Fruit fly (Drosophila melanogaster): ENCODE data around the gene CG17075.

Gene CG17075

dm6 chr2L:291657-292056 lies 24.4 kb upstream of the CG17075 start, which contains the start of gene CG3625:
Gene CG3625, minus strand, starts transcription at chr2L:291795.
- TF ChIP-seq fkh (GFP tag; optimal IDR thresholded peaks at IDR 0.05) = no peak

dm6 chr2L:290949-291348 lies 23.6 kb upstream of the CG17075 start:
- peak; percentile 54 for TF ChIP-seq Eip78C (GFP tag)
- no peak for TF ChIP-seq CG11762 (GFP tag; optimal IDR thresholded peaks at IDR 0.05; ENCODE audit: insufficient read depth)

dm6 chr2L:290373-290772 lies 23.1 kb upstream of the CG17075 start:
- no peak for TF ChIP-seq Hr4 (GFP tag; optimal IDR thresholded peaks at IDR 0.05)
- no peak for TF ChIP-seq fd59A (GFP tag; optimal IDR thresholded peaks at IDR 0.05)
- peak; percentile 7 for TF ChIP-seq CG1621 (tag; optimal IDR thresholded peaks at IDR 0.05)

dm6 chr2L:289044-289443 lies 21.7 kb upstream of the CG17075 start, which contains the start of gene Amnionless:
Gene Amnionless, minus strand, starts transcription at chr2L:289144.
- TF ChIP-seq CG1621 (tag; optimal IDR thresholded peaks at IDR 0.05) (no peak), CG32006 (GFP tag; optimal IDR thresholded peaks at IDR 0.05) (no peak), net (GFP tag; optimal IDR thresholded peaks at IDR 0.05) (no peak), svp (GFP tag) (no peak), pdm3 (GFP tag; optimal IDR thresholded peaks at IDR 0.05) (no peak)

DNA sequence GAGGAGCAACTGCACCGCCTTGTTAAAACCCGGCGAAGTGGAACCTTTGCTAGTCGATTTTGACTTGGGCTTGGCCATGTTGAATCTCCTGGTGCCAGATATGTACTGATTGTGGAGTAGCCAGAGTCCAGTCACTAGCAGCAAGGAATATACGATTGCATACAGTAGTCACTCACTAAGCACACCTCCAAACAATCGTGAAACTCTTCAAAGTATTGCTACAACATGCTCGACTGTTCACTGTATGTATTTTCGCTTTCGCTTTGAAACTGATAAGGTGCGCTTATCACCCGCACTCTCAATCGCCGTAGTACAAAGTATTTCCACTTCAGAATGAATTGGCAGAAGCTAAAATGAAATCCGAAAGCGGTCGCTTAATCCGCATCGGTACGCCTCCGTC lies 19.1 kb upstream of the CG17075 start:
- TF ChIP-seq net (GFP tag; optimal IDR thresholded peaks at IDR 0.05) (peak; percentile 80), spab (GFP tag; optimal IDR thresholded peaks at IDR 0.05) (peak; percentile 46), ss (GFP tag; optimal IDR thresholded peaks at IDR 0.05) (peak; percentile 64 to 82), CG8319 (GFP tag; optimal IDR thresholded peaks at IDR 0.05) (peak; percentile 44), CG10669 (GFP tag; optimal IDR thresholded peaks at IDR 0.05) (peak; percentile 67), Ets96B (tag; optimal IDR thresholded peaks at IDR 0.05) (peak; percentile 41), Lpt (GFP tag; optimal IDR thresholded peaks at IDR 0.05) (peak; percentile 8), OdsH (GFP tag; optimal IDR thresholded peaks at IDR 0.05) (peak; percentile 70), topi (GFP tag; optimal IDR thresholded peaks at IDR 0.05) (peak; percentile 81), CG9139 (GFP tag; optimal IDR thresholded peaks at IDR 0.05) (peak; percentile 58), Smox (GFP tag; optimal IDR thresholded peaks at IDR 0.05) (no peak), CG6854 (GFP tag; optimal IDR thresholded peaks at IDR 0.05) (peak; percentile 86), Hr39 (GFP tag; optimal IDR thresholded peaks at IDR 0.05) (peak; percentile 84), CG8119 (GFP tag; IDR thresholded peaks at IDR 0.05) (peak; percentile 27; the same call in 1 of the 3 replicates), Blimp-1 (GFP tag; optimal IDR thresholded peaks at IDR 0.05) (no peak), Sox14 (GFP tag; optimal IDR thresholded peaks at IDR 0.05) (peak; percentile 87), Gug (GFP tag; IDR thresholded peaks at IDR 0.05) (0 out of 2 replicates have a peak, but pooled peaks have one; percentile 24), pdm3 (GFP tag; optimal IDR thresholded peaks at IDR 0.05) (peak; percentile 80), salr (GFP tag; optimal IDR thresholded peaks at IDR 0.05) (peak in 1 of 2 experiments; percentile 48), CG11762 (GFP tag; optimal IDR thresholded peaks at IDR 0.05; ENCODE audit: insufficient read depth) (peak; percentile 62), Eip78C (GFP tag) (peak; percentile 91), CG11902 (GFP tag; optimal IDR thresholded peaks at IDR 0.05) (peak; percentile 46), Sox15 (GFP tag; optimal IDR thresholded peaks at IDR 0.05) (peak; percentile 49), CG6808 (GFP tag; optimal IDR thresholded peaks at IDR 0.05) (peak; percentile 71), lz (GFP tag; optimal IDR thresholded peaks at IDR 0.05) (peak; percentile 73), CG10631 (GFP tag; optimal IDR thresholded peaks at IDR 0.05) (peak; percentile 52), CG32006 (GFP tag; optimal IDR thresholded peaks at IDR 0.05) (peak; percentile 54), achi (GFP tag; optimal IDR thresholded peaks at IDR 0.05) (peak; percentile 55), eg (GFP tag; IDR thresholded peaks at IDR 0.05) (peak; percentile 73; the same call in 2 of the 3 replicates), CG7368 (GFP tag; optimal IDR thresholded peaks at IDR 0.05) (peak; percentile 78), CG8632 (GFP tag; optimal IDR thresholded peaks at IDR 0.05) (peak; percentile 67), Ets21C (GFP tag; optimal IDR thresholded peaks at IDR 0.05) (peak; percentile 66), CG6163 (GFP tag; IDR thresholded peaks at IDR 0.05) (peak; percentile 73), Eip93F (GFP tag; optimal IDR thresholded peaks at IDR 0.05) (peak; percentile 92), fd59A (GFP tag; optimal IDR thresholded peaks at IDR 0.05) (no peak), Met (GFP tag; optimal IDR thresholded peaks at IDR 0.05) (peak; percentile 84), Hr38 (GFP tag; optimal IDR thresholded peaks at IDR 0.05) (no peak), CG34406 (GFP tag; optimal IDR thresholded peaks at IDR 0.05) (peak; percentile 62), dsx (GFP tag; optimal IDR thresholded peaks at IDR 0.05; ENCODE audit: poor library complexity, severe bottlenecking) (peak; percentile 88)
